Worm (Caenorhabditis elegans): Measurements from ENCODE around the gene Y26G10.6.

DNA sequence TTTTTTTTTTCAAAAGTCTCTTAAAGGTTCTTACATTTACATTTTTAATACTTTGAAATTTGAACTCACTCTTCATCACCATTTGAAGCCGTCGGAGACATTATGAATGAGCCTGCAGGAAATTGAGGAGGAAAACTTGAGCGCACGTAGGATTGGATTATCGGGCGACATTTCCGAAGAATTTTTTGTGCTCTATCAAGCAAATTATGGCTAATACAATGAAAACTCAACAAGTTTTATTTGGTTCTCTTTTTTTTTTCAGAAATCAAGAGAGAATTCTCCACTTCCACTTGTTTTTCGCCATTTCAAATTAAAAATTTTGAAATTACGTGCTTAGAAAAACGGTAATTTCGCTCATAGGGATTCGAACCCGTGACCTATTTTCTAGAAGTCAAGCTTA, 32.1 kb upstream of the Y26G10.6 start, which contains the start of gene F59A1.12:
- TF ChIP-seq klf-2 (GFP tag; conservative IDR thresholded peaks at IDR 0.05), result no peak
- no peak for TF ChIP-seq flt-1 (GFP tag; IDR thresholded peaks at IDR 0.05)
